Worm (Caenorhabditis elegans) whole organism, mixed stage, embryonic: ENCODE data around the gene srt-52.

Experiments
- lsy-2 ChIP-seq: fragments of 150-350 bp; optimal IDR thresholded peaks from 2 replicates; lab custom pipeline; 2014; ENCODE audit warnings: missing biosample characterization, missing genetic modification characterization
- nhr-237 ChIP-seq: fragments of 150-350 bp; optimal IDR thresholded peaks from 2 replicates; lab custom pipeline; 2014; ENCODE audit warnings: missing biosample characterization, missing genetic modification characterization
- nhr-28 ChIP-seq: fragments of 150-350 bp; optimal IDR thresholded peaks from 2 replicates; lab custom pipeline; 2014; ENCODE audit warnings: missing biosample characterization, missing genetic modification characterization

DNA sequence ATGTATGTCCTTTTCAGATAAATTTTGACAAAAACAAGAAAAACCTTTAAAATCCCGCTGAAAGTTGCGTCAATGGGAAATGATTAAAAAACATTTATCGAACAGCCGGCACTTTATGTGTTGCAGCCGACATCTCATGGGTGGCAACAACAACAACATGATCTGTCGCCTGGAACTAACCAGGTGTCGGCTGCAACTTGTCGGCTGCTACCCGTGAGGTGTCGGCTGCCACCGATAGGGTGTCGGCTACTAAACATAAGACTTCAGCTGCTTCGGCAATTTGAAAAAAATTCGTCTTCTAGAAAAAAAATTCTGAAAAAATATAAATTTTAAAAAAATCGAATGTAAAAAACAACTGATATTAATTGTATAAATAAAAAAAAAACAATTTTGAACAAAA, 28.2 kb downstream of the srt-52 start:
- no peak for TF ChIP-seq lsy-2 (tag; lab: Kevin White, UChicago)
- TF ChIP-seq nhr-28 (tag; lab: Kevin White, UChicago): no peak
- no peak for TF ChIP-seq nhr-237 (tag; lab: Kevin White, UChicago)
